Worm (Caenorhabditis elegans) whole organism, early embryonic: ENCODE data around the gene F15H10.9.

Experiments
- aly-1 ChIP-seq: sonication (generic microtip); optimal IDR thresholded peaks from 2 replicates; lab custom pipeline; 2016; ENCODE audit warnings: missing genetic modification characterization, missing compliant biosample characterization
- ets-7 ChIP-seq: sonication (generic microtip); optimal IDR thresholded peaks from 2 replicates; lab custom pipeline; 2016; ENCODE audit warnings: missing genotype, missing genetic modification characterization, missing compliant biosample characterization
- scrt-1 ChIP-seq: fragments of 200-800 bp; sonication (Bioruptor generic); IDR thresholded peaks from 2 replicates; pipeline ENCODE4 v1.3.6; 2022; ENCODE audit warnings: missing genetic modification characterization, missing compliant biosample characterization

- TF ChIP-seq aly-1 (tag; lab: Kevin White, UChicago): no peak
- no peak for TF ChIP-seq scrt-1 (GFP tag; lab: Robert Waterston, UW)
- no peak for TF ChIP-seq ets-7 (tag; lab: Kevin White, UChicago)
These were observed 19.2 kb downstream of the F15H10.9 start, which contains the start of the genes col-151 and ugt-1 for ce11 chrV:10395173-10395766.
